Worm (Caenorhabditis elegans) whole organism, young adult: Measurements from ENCODE around the gene dnj-13.

Experiments used
- B0261.1 ChIP-seq: sonication (generic microtip); optimal IDR thresholded peaks from 2 replicates; lab custom pipeline; 2016; ENCODE audit warnings: mild to moderate bottlenecking, missing genetic modification characterization, moderate library complexity, missing compliant biosample characterization
- B0336.3 ChIP-seq: fragments of 200-800 bp; sonication (Bioruptor generic); IDR thresholded peaks from 2 replicates; pipeline ENCODE4 v1.3.6; 2022; ENCODE audit warnings: missing genetic modification characterization, missing compliant biosample characterization
- F10E7.11 ChIP-seq: sonication (generic microtip); optimal IDR thresholded peaks from 2 replicates; lab custom pipeline; 2017; ENCODE audit warnings: mild to moderate bottlenecking, missing genetic modification characterization, moderate library complexity, missing compliant biosample characterization
- F23B12.7 ChIP-seq: sonication (generic microtip); optimal IDR thresholded peaks from 2 replicates; lab custom pipeline; 2017; ENCODE audit warnings: missing genetic modification characterization, mild to moderate bottlenecking, missing compliant biosample characterization, antibody characterized with exemption, moderate library complexity; ENCODE audit not compliant: insufficient read depth
- F33H1.4 ChIP-seq: fragments of 200-800 bp; sonication (Bioruptor generic); IDR thresholded peaks from 2 replicates; pipeline ENCODE4 v1.3.6; 2022; ENCODE audit warnings: missing genetic modification reagents, missing genetic modification characterization, missing compliant biosample characterization
- F39B2.1 ChIP-seq: fragments of 200-800 bp; sonication (Bioruptor generic); IDR thresholded peaks from 2 replicates; pipeline ENCODE4 v1.3.6; 2022; ENCODE audit warnings: missing genetic modification reagents, missing genetic modification characterization, missing compliant biosample characterization
- F49E8.2 ChIP-seq: sonication (generic microtip); optimal IDR thresholded peaks from 3 replicates; lab custom pipeline; 2017; ENCODE audit warnings: missing genetic modification characterization, mild to moderate bottlenecking, missing compliant biosample characterization, antibody characterized with exemption, moderate library complexity; ENCODE audit not compliant: insufficient read depth
- F55B11.4 ChIP-seq: sonication (generic microtip); optimal IDR thresholded peaks from 2 replicates; lab custom pipeline; 2016; ENCODE audit warnings: missing compliant biosample characterization, missing genetic modification characterization, borderline replicate concordance; ENCODE audit not compliant: insufficient read depth
- K11D2.4 ChIP-seq: fragments of 200-800 bp; sonication (Bioruptor generic); IDR thresholded peaks from 2 replicates; pipeline ENCODE4 v1.3.6; 2022; ENCODE audit warnings: missing genetic modification reagents, missing genetic modification characterization, missing compliant biosample characterization
- T07F8.4 ChIP-seq: sonication (generic microtip); optimal IDR thresholded peaks from 2 replicates; lab custom pipeline; 2016; ENCODE audit warnings: mild to moderate bottlenecking, missing genetic modification characterization, moderate library complexity, missing compliant biosample characterization
- T26A5.8 ChIP-seq: sonication (generic microtip); optimal IDR thresholded peaks from 2 replicates; lab custom pipeline; 2016; ENCODE audit warnings: missing genetic modification characterization, missing compliant biosample characterization
- Y53F4B.3 ChIP-seq: fragments of 200-800 bp; sonication (Bioruptor generic); IDR thresholded peaks from 2 replicates; pipeline ENCODE4 v1.3.6; 2022; ENCODE audit warnings: missing genetic modification reagents, missing genetic modification characterization, missing compliant biosample characterization
- Y56A3A.18 ChIP-seq: fragments of 200-800 bp; sonication (Bioruptor generic); IDR thresholded peaks from 2 replicates; pipeline ENCODE4 v1.3.6; 2022; ENCODE audit warnings: missing genetic modification reagents, missing genetic modification characterization, missing compliant biosample characterization
- Y67H2A.10 ChIP-seq: fragments of 200-800 bp; sonication (Bioruptor generic); conservative IDR thresholded peaks from 2 replicates; pipeline ENCODE4 v1.3.6; 2022; ENCODE audit warnings: missing genetic modification reagents, missing genetic modification characterization, missing compliant biosample characterization
- Y79H2A.3 ChIP-seq: fragments of 200-800 bp; sonication (Bioruptor generic); conservative IDR thresholded peaks from 2 replicates; pipeline ENCODE4 v1.3.6; 2022; ENCODE audit warnings: missing genetic modification reagents, missing genetic modification characterization, missing compliant biosample characterization
- ZK185.1 ChIP-seq: sonication (generic microtip); optimal IDR thresholded peaks from 2 replicates; lab custom pipeline; 2016; ENCODE audit warnings: mild to moderate bottlenecking, missing genetic modification characterization, missing compliant biosample characterization; ENCODE audit not compliant: poor library complexity, severe bottlenecking
- aptf-2 ChIP-seq: fragments of 200-800 bp; sonication (Bioruptor generic); conservative IDR thresholded peaks from 2 replicates; pipeline ENCODE4 v1.3.6; 2022; ENCODE audit warnings: missing genetic modification reagents, missing genetic modification characterization, missing compliant biosample characterization
- attf-5 ChIP-seq: fragments of 200-800 bp; sonication (Bioruptor generic); optimal IDR thresholded peaks from 2 replicates; lab custom pipeline; 2018; ENCODE audit warnings: mild to moderate bottlenecking, missing genetic modification characterization, missing compliant biosample characterization
- ceh-58 ChIP-seq: fragments of 200-800 bp; sonication (Bioruptor generic); IDR thresholded peaks from 2 replicates; pipeline ENCODE4 v1.3.6; 2022; ENCODE audit warnings: missing genetic modification characterization, missing compliant biosample characterization
- die-1 ChIP-seq: sonication (generic microtip); optimal IDR thresholded peaks from 2 replicates; lab custom pipeline; 2016; ENCODE audit warnings: missing genotype, mild to moderate bottlenecking, missing genetic modification characterization, missing compliant biosample characterization
- dox-1 ChIP-seq: fragments of 200-800 bp; sonication (Bioruptor generic); IDR thresholded peaks from 2 replicates; pipeline ENCODE4 v1.3.6; 2022; ENCODE audit warnings: missing genetic modification reagents, missing genetic modification characterization, missing compliant biosample characterization
- dpl-1 ChIP-seq: fragments of 150-350 bp; optimal IDR thresholded peaks from 2 replicates; lab custom pipeline; 2014; ENCODE audit warnings: missing biosample characterization, missing genetic modification reagents, missing genetic modification characterization
- egl-44 ChIP-seq: fragments of 200-800 bp; sonication (Bioruptor generic); IDR thresholded peaks from 2 replicates; pipeline ENCODE4 v1.3.6; 2022; ENCODE audit warnings: missing genetic modification reagents, missing genetic modification characterization, missing compliant biosample characterization
- ekl-4 ChIP-seq: fragments of 200-800 bp; sonication (Bioruptor generic); IDR thresholded peaks from 2 replicates; pipeline ENCODE4 v1.3.6; 2022; ENCODE audit warnings: missing genetic modification reagents, missing genetic modification characterization, missing compliant biosample characterization
- ets-4 ChIP-seq: fragments of 200-800 bp; sonication (Bioruptor generic); optimal IDR thresholded peaks from 2 replicates; lab custom pipeline; 2018; ENCODE audit warnings: mild to moderate bottlenecking, missing genetic modification characterization, missing compliant biosample characterization
- gei-17 ChIP-seq: fragments of 200-800 bp; sonication (Bioruptor generic); optimal IDR thresholded peaks from 2 replicates; lab custom pipeline; 2018; ENCODE audit warnings: mild to moderate bottlenecking, missing genetic modification characterization, missing compliant biosample characterization
- him-1 ChIP-seq: sonication (generic microtip); optimal IDR thresholded peaks from 2 replicates; lab custom pipeline; 2016; ENCODE audit warnings: missing genotype, missing genetic modification reagents, missing genetic modification characterization, missing compliant biosample characterization
- let-526 ChIP-seq: fragments of 200-800 bp; sonication (Bioruptor generic); IDR thresholded peaks from 2 replicates; pipeline ENCODE4 v1.3.6; 2022; ENCODE audit warnings: missing genetic modification reagents, missing genetic modification characterization, missing compliant biosample characterization
- lin-26 ChIP-seq: fragments of 200-800 bp; sonication (Bioruptor generic); IDR thresholded peaks from 2 replicates; pipeline ENCODE4 v1.3.6; 2022; ENCODE audit warnings: missing genetic modification reagents, missing genetic modification characterization, missing compliant biosample characterization
- madf-3 ChIP-seq: fragments of 200-800 bp; sonication (Bioruptor generic); IDR thresholded peaks from 2 replicates; pipeline ENCODE4 v1.3.6; 2022; ENCODE audit warnings: missing genetic modification reagents, missing genetic modification characterization, missing compliant biosample characterization
- mcd-1 ChIP-seq: fragments of 200-800 bp; sonication (Bioruptor generic); IDR thresholded peaks from 2 replicates; pipeline ENCODE4 v1.3.6; 2022; ENCODE audit warnings: missing genetic modification reagents, missing genetic modification characterization, missing compliant biosample characterization
- mel-28 ChIP-seq: sonication (generic microtip); optimal IDR thresholded peaks from 2 replicates; lab custom pipeline; 2016; ENCODE audit warnings: borderline replicate concordance, mild to moderate bottlenecking, missing genetic modification characterization, missing compliant biosample characterization
- mes-4 ChIP-seq: sonication (generic microtip); optimal IDR thresholded peaks from 2 replicates; lab custom pipeline; 2016; ENCODE audit warnings: missing genotype, missing genetic modification characterization, missing compliant biosample characterization
- mxl-1 ChIP-seq: sonication (generic microtip); optimal IDR thresholded peaks from 2 replicates; lab custom pipeline; 2016; ENCODE audit warnings: missing genetic modification characterization, missing compliant biosample characterization
- nfyb-1 ChIP-seq: fragments of 200-800 bp; sonication (Bioruptor generic); IDR thresholded peaks from 2 replicates; pipeline ENCODE4 v1.3.6; 2022; ENCODE audit warnings: missing genetic modification reagents, missing genetic modification characterization, missing compliant biosample characterization
- nhr-27 ChIP-seq: fragments of 200-800 bp; sonication (Bioruptor generic); optimal IDR thresholded peaks from 2 replicates; lab custom pipeline; 2018; ENCODE audit warnings: mild to moderate bottlenecking, missing genetic modification characterization, moderate library complexity, missing compliant biosample characterization
- nhr-90 ChIP-seq: sonication (generic microtip); optimal IDR thresholded peaks from 2 replicates; lab custom pipeline; 2016; ENCODE audit warnings: missing genotype, mild to moderate bottlenecking, missing genetic modification characterization, missing compliant biosample characterization
- snpc-1.3 ChIP-seq: sonication (generic microtip); optimal IDR thresholded peaks from 2 replicates; lab custom pipeline; 2017; ENCODE audit warnings: missing genetic modification characterization, mild to moderate bottlenecking, missing compliant biosample characterization, antibody characterized with exemption, moderate library complexity, missing genotype, missing genetic modification reagents; ENCODE audit not compliant: insufficient read depth
- snpc-3.4 ChIP-seq: sonication (generic microtip); optimal IDR thresholded peaks from 2 replicates; lab custom pipeline; 2017; ENCODE audit warnings: missing genetic modification characterization, mild to moderate bottlenecking, missing compliant biosample characterization, antibody characterized with exemption, moderate library complexity, missing genotype, missing genetic modification reagents
- tlf-1 ChIP-seq: fragments of 200-800 bp; sonication (Bioruptor generic); optimal IDR thresholded peaks from 2 replicates; lab custom pipeline; 2018; ENCODE audit warnings: mild to moderate bottlenecking, missing genetic modification characterization, missing compliant biosample characterization
- unc-130 ChIP-seq: sonication (generic microtip); optimal IDR thresholded peaks from 2 replicates; lab custom pipeline; 2016; ENCODE audit warnings: missing genetic modification reagents, missing genetic modification characterization, missing compliant biosample characterization
- unc-62 ChIP-seq: fragments of 150-350 bp; optimal IDR thresholded peaks from 2 replicates; lab custom pipeline; 2014; ENCODE audit warnings: missing biosample characterization, missing genetic modification reagents, missing genetic modification characterization
- xnd-1 ChIP-seq: sonication (generic microtip); optimal IDR thresholded peaks from 2 replicates; lab custom pipeline; 2016; ENCODE audit warnings: missing genotype, missing genetic modification reagents, missing genetic modification characterization, missing compliant biosample characterization
- zfh-2 ChIP-seq: fragments of 200-800 bp; sonication (Bioruptor generic); conservative IDR thresholded peaks from 2 replicates; pipeline ENCODE4 v1.3.6; 2022; ENCODE audit warnings: missing genetic modification reagents, missing genetic modification characterization, missing compliant biosample characterization
- ztf-18 ChIP-seq: sonication (generic microtip); optimal IDR thresholded peaks from 2 replicates; lab custom pipeline; 2016; ENCODE audit warnings: missing genotype, mild to moderate bottlenecking, missing genetic modification characterization, missing compliant biosample characterization
- ztf-22 ChIP-seq: fragments of 200-800 bp; sonication (Bioruptor generic); optimal IDR thresholded peaks from 2 replicates; lab custom pipeline; 2018; ENCODE audit warnings: mild to moderate bottlenecking, missing genetic modification characterization, moderate library complexity, missing compliant biosample characterization
- ztf-3 ChIP-seq: fragments of 200-800 bp; sonication (Bioruptor generic); optimal IDR thresholded peaks from 2 replicates; lab custom pipeline; 2018; ENCODE audit warnings: mild to moderate bottlenecking, missing genetic modification characterization, missing compliant biosample characterization
- ztf-6 ChIP-seq: fragments of 200-800 bp; sonication (Bioruptor generic); IDR thresholded peaks from 2 replicates; pipeline ENCODE4 v1.3.6; 2022; ENCODE audit warnings: missing genetic modification reagents, missing genetic modification characterization, missing compliant biosample characterization

Gene dnj-13

DNA sequence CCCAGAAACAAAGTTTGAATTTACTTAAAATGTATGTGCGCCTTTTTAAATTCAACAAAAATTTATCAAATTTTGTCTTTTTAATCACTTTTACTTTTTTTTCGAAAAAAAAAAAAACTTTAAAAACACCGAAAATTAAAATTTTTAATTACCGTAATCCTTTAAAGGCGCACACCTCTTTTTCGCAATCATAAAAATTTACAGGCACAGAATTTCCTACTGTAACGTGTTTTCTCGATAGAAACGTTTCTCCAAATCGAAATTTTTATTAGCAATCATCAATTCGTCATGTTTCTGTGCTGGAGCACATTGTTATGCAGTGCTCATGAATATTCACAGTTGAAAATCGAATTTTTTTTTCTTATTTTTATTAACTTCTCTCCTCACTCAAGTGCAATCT is 9.0 kb upstream of the dnj-13 start (continued):
- no peak for TF ChIP-seq F23B12.7 (tag; lab: Kevin White, UChicago)
- TF ChIP-seq him-1 (tag; lab: Kevin White, UChicago) = no peak
- TF ChIP-seq F33H1.4 (GFP tag; lab: Robert Waterston, UW) = peak; percentile 31; the same call in 1 of the 2 replicates
- no peak for TF ChIP-seq F39B2.1
- no peak for TF ChIP-seq ztf-22 (GFP tag; lab: Kevin White, UChicago)
- TF ChIP-seq ztf-6 (GFP tag; lab: Robert Waterston, UW) = no peak
- TF ChIP-seq gei-17 (GFP tag; lab: Kevin White, UChicago) = no peak
- no peak for TF ChIP-seq nhr-27
- TF ChIP-seq ztf-18 (tag; lab: Kevin White, UChicago) = no peak
- TF ChIP-seq ets-4 (GFP tag; lab: Kevin White, UChicago) = no peak
- TF ChIP-seq F55B11.4 = no peak
- no peak for TF ChIP-seq ekl-4 (GFP tag; lab: Robert Waterston, UW)
- no peak for TF ChIP-seq dox-1 (GFP tag; lab: Robert Waterston, UW)
- no peak for TF ChIP-seq T26A5.8 (tag; lab: Kevin White, UChicago)
- TF ChIP-seq madf-3 = no peak
- TF ChIP-seq nhr-90 (tag; lab: Kevin White, UChicago) = no peak
- TF ChIP-seq Y67H2A.10 (GFP tag; lab: Robert Waterston, UW) = no peak
- TF ChIP-seq unc-62 = no peak
- TF ChIP-seq zfh-2 (GFP tag; lab: Robert Waterston, UW) = no peak
- TF ChIP-seq lin-26 (GFP tag; lab: Robert Waterston, UW) = no peak
- TF ChIP-seq mes-4 = no peak

DNA sequence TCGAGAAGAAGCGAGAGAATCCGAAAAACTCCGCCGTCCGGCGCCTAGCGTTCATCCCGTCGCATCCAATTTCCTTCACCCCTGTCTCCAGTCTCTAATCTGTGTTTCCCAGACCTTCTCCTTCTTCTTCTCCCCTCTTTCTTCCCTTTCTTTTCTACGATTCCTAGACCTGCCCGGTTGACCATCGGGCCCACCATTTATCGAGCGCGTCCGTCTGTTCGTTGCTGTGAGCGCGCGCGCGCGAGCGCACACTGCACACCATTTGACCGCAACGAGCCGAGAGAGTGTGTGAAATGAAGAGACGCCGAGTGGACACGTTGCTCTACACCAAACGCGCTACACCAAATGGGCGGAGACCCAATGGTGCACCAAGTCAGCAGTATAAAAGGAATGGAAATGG is 8.4 kb upstream of the dnj-13 start:
- 0 out of 2 replicates have a peak, but pooled peaks have one; percentile 20 for TF ChIP-seq ceh-58 (GFP tag; lab: Robert Waterston, UW)
- peak; percentile 95 for TF ChIP-seq xnd-1 (tag; lab: Kevin White, UChicago)
- TF ChIP-seq unc-62 = no peak
- TF ChIP-seq dpl-1 (GFP tag; lab: Kevin White, UChicago) = peak; percentile 88
- peak; percentile 78 for TF ChIP-seq mcd-1 (GFP tag; lab: Robert Waterston, UW)
- TF ChIP-seq egl-44 (GFP tag; lab: Robert Waterston, UW) = no peak
- peak; percentile 85 for TF ChIP-seq aptf-2 (GFP tag; lab: Robert Waterston, UW)
- TF ChIP-seq ztf-3 (GFP tag; lab: Kevin White, UChicago) = no peak
- TF ChIP-seq zfh-2 (GFP tag; lab: Robert Waterston, UW) = peak; percentile 85
- TF ChIP-seq tlf-1 (GFP tag; lab: Kevin White, UChicago) = peak; percentile 81
- no peak for TF ChIP-seq die-1
- no peak for TF ChIP-seq F10E7.11 (tag; lab: Kevin White, UChicago)
- TF ChIP-seq mel-28 (tag; lab: Kevin White, UChicago) = no peak
- no peak for TF ChIP-seq nfyb-1 (GFP tag; lab: Robert Waterston, UW)
- peak; percentile 71 for TF ChIP-seq B0336.3 (GFP tag; lab: Robert Waterston, UW)
- peak; percentile 72 for TF ChIP-seq unc-130 (GFP tag; lab: Kevin White, UChicago)
- TF ChIP-seq gei-17 (GFP tag; lab: Kevin White, UChicago) = no peak
- TF ChIP-seq attf-5 (GFP tag; lab: Kevin White, UChicago) = no peak
- TF ChIP-seq Y53F4B.3 (GFP tag; lab: Robert Waterston, UW) = no peak
- no peak for TF ChIP-seq ZK185.1
- TF ChIP-seq B0261.1 (tag; lab: Kevin White, UChicago) = no peak
- TF ChIP-seq let-526 = no peak
- TF ChIP-seq him-1 (tag; lab: Kevin White, UChicago) = peak; percentile 30
- no peak for TF ChIP-seq Y79H2A.3
- TF ChIP-seq Y56A3A.18 (GFP tag; lab: Robert Waterston, UW) = no peak
- no peak for TF ChIP-seq F49E8.2 (tag; lab: Kevin White, UChicago)
- no peak for TF ChIP-seq mxl-1 (tag; lab: Kevin White, UChicago)
- TF ChIP-seq K11D2.4 = no peak
- TF ChIP-seq T07F8.4 (tag; lab: Kevin White, UChicago) = no peak
- no peak for TF ChIP-seq snpc-1.3 (tag; lab: Kevin White, UChicago)
- peak; percentile 89 for TF ChIP-seq snpc-3.4 (tag; lab: Kevin White, UChicago)
